Worm (Caenorhabditis elegans) whole organism, L4 larva: ENCODE measurements around the gene F38B7.2.

ENCODE experiments used
- D1046.2 ChIP-seq: fragments of 200-800 bp; sonication (Bioruptor generic); IDR thresholded peaks from 2 replicates; pipeline ENCODE4 v1.3.6; 2022; ENCODE audit warnings: missing genetic modification characterization, missing compliant biosample characterization
- F44E2.7 ChIP-seq: fragments of 200-800 bp; sonication (Bioruptor generic); IDR thresholded peaks from 2 replicates; pipeline ENCODE4 v2.1.2; 2022; ENCODE audit warnings: missing genetic modification characterization, missing compliant biosample characterization
- R02D3.7 ChIP-seq: fragments of 150-350 bp; sonication (generic microtip); optimal IDR thresholded peaks from 3 replicates; lab custom pipeline; 2014; ENCODE audit warnings: missing biosample characterization, missing genetic modification characterization
- T26A8.4 ChIP-seq: fragments of 200-800 bp; sonication (Bioruptor generic); IDR thresholded peaks from 2 replicates; pipeline ENCODE4 v1.3.6; 2022; ENCODE audit warnings: missing genetic modification characterization, missing compliant biosample characterization
- aha-1 ChIP-seq: fragments of 150-350 bp; peaks from one replicate; lab custom pipeline; 2014; ENCODE audit warnings: missing biosample characterization, missing genetic modification characterization
- aly-2 ChIP-seq: sonication (generic microtip); optimal IDR thresholded peaks from 2 replicates; lab custom pipeline; 2018; ENCODE audit warnings: missing biosample characterization, missing genetic modification characterization
- ceh-82 ChIP-seq: sonication (generic microtip); optimal IDR thresholded peaks from 2 replicates; lab custom pipeline; 2017; ENCODE audit warnings: missing biosample characterization, missing genetic modification characterization
- daf-12 ChIP-seq: fragments of 150-350 bp; optimal IDR thresholded peaks from 2 replicates; lab custom pipeline; 2014; ENCODE audit warnings: missing biosample characterization, missing genetic modification reagents, missing genetic modification characterization
- daf-16 ChIP-seq, 3 experiments: sonication (generic microtip); optimal IDR thresholded peaks; 2 replicates each; lab custom pipeline; 2016 to 2017; ENCODE audit warnings: missing genetic modification characterization in 3 of 3, missing genetic modification reagents in 3 of 3, mild to moderate bottlenecking in 2 of 3, missing compliant biosample characterization in 2 of 3, missing biosample characterization in 1 of 3, moderate library complexity in 1 of 3
- daf-19 ChIP-seq: fragments of 200-800 bp; sonication (Bioruptor generic); conservative IDR thresholded peaks from 2 replicates; pipeline ENCODE4 v1.3.6; 2022; ENCODE audit warnings: missing genetic modification characterization, missing compliant biosample characterization
- daf-8 ChIP-seq: fragments of 200-800 bp; sonication (Bioruptor generic); IDR thresholded peaks from 2 replicates; pipeline ENCODE4 v1.3.6; 2022; ENCODE audit warnings: missing genetic modification characterization, missing compliant biosample characterization
- dmd-8 ChIP-seq: fragments of 200-800 bp; sonication (Bioruptor generic); IDR thresholded peaks from 2 replicates; pipeline ENCODE4 v1.3.6; 2022; ENCODE audit warnings: missing genetic modification characterization, missing compliant biosample characterization
- dpl-1 ChIP-seq: fragments of 150-350 bp; optimal IDR thresholded peaks from 2 replicates; lab custom pipeline; 2014; ENCODE audit warnings: missing biosample characterization, missing genetic modification reagents, missing genetic modification characterization
- duxl-1 ChIP-seq: sonication (generic microtip); optimal IDR thresholded peaks from 2 replicates; lab custom pipeline; 2016; ENCODE audit warnings: mild to moderate bottlenecking, missing genetic modification characterization, moderate library complexity, missing compliant biosample characterization; ENCODE audit not compliant: poor library complexity
- egl-27 ChIP-seq: sonication (generic microtip); optimal IDR thresholded peaks from 3 replicates; lab custom pipeline; 2017; ENCODE audit warnings: missing biosample characterization, missing genetic modification reagents, missing genetic modification characterization
- fos-1 ChIP-seq: fragments of 150-350 bp; optimal IDR thresholded peaks from 2 replicates; lab custom pipeline; 2014; ENCODE audit warnings: missing biosample characterization, missing genetic modification characterization
- hif-1 ChIP-seq, 2 experiments: sonication (generic microtip); optimal IDR thresholded peaks; 2 replicates each; lab custom pipeline; 2016 to 2017; ENCODE audit warnings: missing compliant biosample characterization in 2 of 2, missing genetic modification characterization in 2 of 2, missing genetic modification reagents in 2 of 2, missing genotype in 2 of 2, mild to moderate bottlenecking in 1 of 2
- lin-29 ChIP-seq: fragments of 200-800 bp; sonication (Bioruptor generic); IDR thresholded peaks from 2 replicates; pipeline ENCODE4 v1.3.6; 2022; ENCODE audit warnings: missing genetic modification reagents, missing genetic modification characterization, missing compliant biosample characterization
- lin-38 ChIP-seq: fragments of 200-800 bp; sonication (Bioruptor generic); IDR thresholded peaks from 2 replicates; pipeline ENCODE4 v1.3.6; 2022; ENCODE audit warnings: missing genetic modification reagents, missing genetic modification characterization, missing compliant biosample characterization
- lin-39 ChIP-seq: fragments of 150-350 bp; optimal IDR thresholded peaks from 2 replicates; lab custom pipeline; 2014; ENCODE audit warnings: missing biosample characterization, missing genetic modification reagents, missing genetic modification characterization
- mdt-29 ChIP-seq: fragments of 200-800 bp; sonication (Bioruptor generic); IDR thresholded peaks from 2 replicates; pipeline ENCODE4 v1.3.6; 2022; ENCODE audit warnings: missing genetic modification reagents, missing genetic modification characterization, missing compliant biosample characterization
- nhr-10 ChIP-seq: fragments of 150-350 bp; optimal IDR thresholded peaks from 2 replicates; lab custom pipeline; 2014; ENCODE audit warnings: missing biosample characterization, missing genetic modification characterization
- nhr-11 ChIP-seq: fragments of 150-350 bp; optimal IDR thresholded peaks from 2 replicates; lab custom pipeline; 2014; ENCODE audit warnings: missing biosample characterization, missing genetic modification characterization
- nhr-25 ChIP-seq: sonication (generic microtip); optimal IDR thresholded peaks from 2 replicates; lab custom pipeline; 2017; ENCODE audit warnings: missing genetic modification characterization, mild to moderate bottlenecking, missing compliant biosample characterization, antibody characterized with exemption, moderate library complexity, borderline replicate concordance; ENCODE audit not compliant: insufficient read depth
- nhr-28 ChIP-seq: fragments of 150-350 bp; optimal IDR thresholded peaks from 2 replicates; lab custom pipeline; 2014; ENCODE audit warnings: missing biosample characterization, missing genetic modification characterization
- nhr-41 ChIP-seq: fragments of 200-800 bp; sonication (Bioruptor generic); IDR thresholded peaks from 2 replicates; pipeline ENCODE4 v1.3.6; 2022; ENCODE audit warnings: missing genetic modification reagents, missing genetic modification characterization, missing compliant biosample characterization
- nhr-6 ChIP-seq: fragments of 150-350 bp; optimal IDR thresholded peaks from 2 replicates; lab custom pipeline; 2014; ENCODE audit warnings: missing biosample characterization, missing genetic modification characterization
- pha-4 ChIP-seq, 2 experiments: fragments of 150-350 bp in 1 of 2; fragments of 200-800 bp in 1 of 2; sonication (Bioruptor generic) in 1 of 2; IDR thresholded peaks in 1 of 2; optimal IDR thresholded peaks in 1 of 2; 2 replicates each; pipeline versions ENCODE4 v1.3.6 to Lab custom; 2014 to 2022; ENCODE audit warnings: missing genetic modification characterization in 2 of 2, missing genetic modification reagents in 2 of 2, missing biosample characterization in 1 of 2, missing compliant biosample characterization in 1 of 2
- pqm-1 ChIP-seq: sonication (generic microtip); optimal IDR thresholded peaks from 2 replicates; lab custom pipeline; 2017; ENCODE audit warnings: missing biosample characterization, missing genetic modification characterization
- set-16 ChIP-seq: fragments of 200-800 bp; sonication (Bioruptor generic); IDR thresholded peaks from 2 replicates; pipeline ENCODE4 v1.3.6; 2022; ENCODE audit warnings: missing genetic modification reagents, missing genetic modification characterization, missing compliant biosample characterization
- spr-3 ChIP-seq: fragments of 200-800 bp; sonication (Bioruptor generic); optimal IDR thresholded peaks from 2 replicates; lab custom pipeline; 2018; ENCODE audit warnings: mild to moderate bottlenecking, missing genetic modification characterization, missing compliant biosample characterization
- unc-62 ChIP-seq, 3 experiments: fragments of 150-350 bp in 1 of 3; sonication (generic microtip); optimal IDR thresholded peaks in 2 of 3; peaks in 1 of 3; 1 replicate in 1 of 3; 2 replicates in 2 of 3; lab custom pipeline; 2014 to 2017; ENCODE audit warnings: missing biosample characterization in 3 of 3, missing genetic modification characterization in 3 of 3, missing genetic modification reagents in 3 of 3, missing genotype in 1 of 3
- vab-7 ChIP-seq: fragments of 200-800 bp; sonication (Bioruptor generic); IDR thresholded peaks from 2 replicates; pipeline ENCODE4 v1.3.6; 2022; ENCODE audit warnings: missing genetic modification reagents, missing genetic modification characterization, missing compliant biosample characterization
- zfp-3 ChIP-seq: fragments of 200-800 bp; sonication (Bioruptor generic); conservative IDR thresholded peaks from 2 replicates; pipeline ENCODE4 v1.3.6; 2022; ENCODE audit warnings: missing genetic modification reagents, missing genetic modification characterization, missing compliant biosample characterization

F38B7.2 gene

ce11 chrV:11532964-11533363, 10.8 kb upstream of the F38B7.2 start (continued):
- TF ChIP-seq dpl-1 (GFP tag; lab: Kevin White, UChicago) (no peak), vab-7 (no peak), lin-39 (tag; lab: Kevin White, UChicago) (no peak), spr-3 (GFP tag; lab: Kevin White, UChicago) (no peak), daf-12 (no peak), F44E2.7 (GFP tag; lab: Robert Waterston, UW) (no peak), duxl-1 (tag; lab: Kevin White, UChicago) (no peak), daf-19 (GFP tag; lab: Robert Waterston, UW) (no peak), dmd-8 (GFP tag; lab: Robert Waterston, UW) (no peak), R02D3.7 (tag; lab: Kevin White, UChicago) (no peak), unc-62 (GFP tag; optimal IDR thresholded peaks at IDR 0.05 in 1 of 2; lab: Kevin White, UChicago) (peak in 1 of 2 experiments; percentile 62), unc-62 (tag; optimal IDR thresholded peaks at IDR 0.05; lab: Kevin White, UChicago) (no peak), zfp-3 (GFP tag; lab: Robert Waterston, UW) (no peak; the same call in 1 of the 2 replicates), aly-2 (tag; lab: Kevin White, UChicago) (no peak), mdt-29 (peak; percentile 31; the same call in 1 of the 2 replicates), daf-8 (GFP tag; lab: Robert Waterston, UW) (no peak), set-16 (GFP tag; lab: Robert Waterston, UW) (peak; percentile 70), T26A8.4 (GFP tag; lab: Robert Waterston, UW) (0 out of 2 replicates have a peak, but pooled peaks have one; percentile 33), pqm-1 (no peak), nhr-28 (tag; lab: Kevin White, UChicago) (peak; percentile 58), ceh-82 (tag; lab: Kevin White, UChicago) (no peak), egl-27 (no peak), nhr-25 (tag; lab: Kevin White, UChicago) (peak; percentile 87), nhr-11 (tag; lab: Kevin White, UChicago) (no peak), lin-38 (GFP tag; lab: Robert Waterston, UW) (0 out of 2 replicates have a peak, but pooled peaks have one; percentile 16), nhr-41 (GFP tag; lab: Robert Waterston, UW) (no peak), fos-1 (tag; lab: Kevin White, UChicago) (no peak), nhr-6 (no peak), lin-29 (GFP tag; lab: Robert Waterston, UW) (0 out of 2 replicates have a peak, but pooled peaks have one; percentile 25)

- TF ChIP-seq egl-27 (no peak), pha-4 (GFP tag; IDR thresholded peaks at IDR 0.05; lab: Robert Waterston, UW) (0 out of 2 replicates have a peak, but pooled peaks have one; percentile 39), pha-4 (tag; optimal IDR thresholded peaks at IDR 0.05; lab: Kevin White, UChicago) (no peak), unc-62 (GFP tag; optimal IDR thresholded peaks at IDR 0.05 in 1 of 2; lab: Kevin White, UChicago) (peak in 1 of 2 experiments; percentile 93), unc-62 (tag; optimal IDR thresholded peaks at IDR 0.05; lab: Kevin White, UChicago) (no peak), daf-16 (GFP tag; optimal IDR thresholded peaks at IDR 0.05; lab: Kevin White, UChicago) (peak in 1 of 2 experiments; percentile 29), daf-16 (tag; optimal IDR thresholded peaks at IDR 0.05; lab: Kevin White, UChicago) (no peak), nhr-28 (tag; lab: Kevin White, UChicago) (no peak), daf-19 (GFP tag; lab: Robert Waterston, UW) (no peak), D1046.2 (0 out of 2 replicates have a peak, but pooled peaks have one; percentile 51), hif-1 (tag; optimal IDR thresholded peaks at IDR 0.05; lab: Kevin White, UChicago) (no peak), nhr-11 (tag; lab: Kevin White, UChicago) (no peak), aha-1 (peak; percentile 93), nhr-10 (tag; lab: Kevin White, UChicago) (no peak)
- TF ChIP-seq, all 104 proteins: peak for 5
Observed at ce11 chrV:11533365-11533949, 10.3 kb upstream of the F38B7.2 start.
